Worm (Caenorhabditis elegans) whole organism, L1 larva: ENCODE measurements around the gene dpy-4.

Experiments
- ceh-8 ChIP-seq: fragments of 200-800 bp; sonication (Bioruptor generic); optimal IDR thresholded peaks from 2 replicates; lab custom pipeline; 2018; ENCODE audit warnings: mild to moderate bottlenecking, missing genetic modification characterization, moderate library complexity, missing compliant biosample characterization
- lin-39 ChIP-seq: fragments of 150-350 bp; optimal IDR thresholded peaks from 2 replicates; lab custom pipeline; 2014; ENCODE audit warnings: missing biosample characterization, missing genetic modification reagents, missing genetic modification characterization
- nhr-12 ChIP-seq: sonication (generic microtip); optimal IDR thresholded peaks from 2 replicates; lab custom pipeline; 2017; ENCODE audit warnings: missing biosample characterization, missing genetic modification characterization
- nhr-237 ChIP-seq: fragments of 150-350 bp; optimal IDR thresholded peaks from 2 replicates; lab custom pipeline; 2014; ENCODE audit warnings: missing biosample characterization, missing genetic modification characterization
- tbx-2 ChIP-seq: sonication (generic microtip); optimal IDR thresholded peaks from 2 replicates; lab custom pipeline; 2016; ENCODE audit warnings: missing genetic modification characterization, missing compliant biosample characterization
- zag-1 ChIP-seq: fragments of 150-350 bp; optimal IDR thresholded peaks from 2 replicates; lab custom pipeline; 2014; ENCODE audit warnings: missing biosample characterization, missing genetic modification characterization
- ztf-4 ChIP-seq: fragments of 150-350 bp; optimal IDR thresholded peaks from 2 replicates; lab custom pipeline; 2014; ENCODE audit warnings: missing biosample characterization, missing genetic modification characterization

DNA sequence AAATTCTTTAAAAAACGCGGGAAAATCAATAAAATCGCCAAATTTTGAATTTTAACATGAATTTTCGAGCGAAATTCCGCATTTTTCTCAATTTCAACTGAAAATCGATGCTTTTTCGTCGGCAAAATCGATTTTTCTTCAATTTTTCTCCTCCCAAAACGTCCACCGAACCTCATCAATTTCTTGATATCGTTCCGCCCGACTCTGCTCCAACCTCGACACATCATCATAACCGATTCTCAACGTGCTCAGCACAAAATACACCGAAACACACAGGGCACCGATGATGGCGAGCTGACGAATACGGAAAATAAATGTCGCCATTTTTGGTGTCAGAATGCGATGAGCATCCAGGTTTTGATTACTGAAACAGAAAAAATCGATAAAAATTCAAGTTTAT lies 28.0 kb downstream of the dpy-4 start, which contains the start of gene Y41E3.1:
- TF ChIP-seq tbx-2 (tag; lab: Kevin White, UChicago) (no peak), ztf-4 (no peak), lin-39 (tag; lab: Kevin White, UChicago) (no peak), zag-1 (tag; lab: Kevin White, UChicago) (no peak), nhr-237 (tag; lab: Kevin White, UChicago) (no peak), nhr-12 (tag; lab: Kevin White, UChicago) (no peak), ceh-8 (no peak)
